Worm (Caenorhabditis elegans) whole organism, young adult: ENCODE results near the gene Y43F8B.1.

ENCODE experiments used
- ceh-100 ChIP-seq: fragments of 200-800 bp; sonication (Bioruptor generic); IDR thresholded peaks from 2 replicates; pipeline ENCODE4 v1.3.6; 2022; ENCODE audit warnings: missing genetic modification reagents, missing genetic modification characterization, missing compliant biosample characterization
- egl-44 ChIP-seq: fragments of 200-800 bp; sonication (Bioruptor generic); IDR thresholded peaks from 2 replicates; pipeline ENCODE4 v1.3.6; 2022; ENCODE audit warnings: missing genetic modification reagents, missing genetic modification characterization, missing compliant biosample characterization

DNA sequence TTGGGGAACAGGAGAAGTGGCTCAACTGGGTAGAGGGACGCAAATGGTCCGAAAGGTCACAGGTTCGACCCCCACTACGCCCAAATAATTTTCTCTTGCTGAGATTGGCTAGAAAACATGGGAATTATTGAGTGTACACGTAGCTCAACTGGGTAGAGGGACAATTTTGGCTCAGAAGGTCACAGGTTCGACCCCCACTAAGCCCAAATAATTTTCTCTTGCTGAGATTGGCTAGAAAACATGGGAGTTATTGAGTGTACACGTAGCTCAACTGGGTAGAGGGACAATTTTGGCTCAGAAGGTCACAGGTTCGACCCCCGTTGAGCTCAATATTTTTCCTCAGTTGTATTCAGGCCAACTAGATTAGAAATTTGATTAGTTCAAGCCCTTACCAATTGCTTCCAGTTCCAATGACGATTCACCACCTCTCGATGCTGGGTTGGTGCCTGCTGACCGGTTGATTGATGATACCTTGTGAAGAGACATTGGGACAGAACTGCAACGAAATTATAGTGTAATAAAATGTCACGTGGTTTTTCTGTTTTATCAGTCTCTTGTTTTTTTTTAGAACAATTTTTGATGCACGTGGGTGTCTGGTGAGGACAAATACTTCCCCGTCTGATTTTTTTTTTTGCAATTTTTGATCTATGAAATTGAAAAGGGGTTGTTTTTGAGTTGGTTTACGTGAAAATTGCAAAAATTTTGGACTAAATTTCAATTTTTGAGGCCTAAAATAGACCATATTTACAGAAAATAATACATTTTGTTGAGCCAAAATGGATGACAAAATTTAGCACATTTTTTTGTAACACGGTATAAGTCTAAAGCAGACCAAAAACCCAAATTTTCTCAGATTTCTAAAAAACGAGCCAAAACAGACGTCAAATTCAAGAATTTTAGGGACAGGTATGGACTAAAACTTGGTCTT lies 24.4 kb downstream of the Y43F8B.1 start:
- TF ChIP-seq egl-44 (GFP tag; lab: Robert Waterston, UW) (no peak; the same call in 1 of the 2 replicates), ceh-100 (GFP tag; lab: Robert Waterston, UW) (no peak)
